Worm (Caenorhabditis elegans) whole organism, young adult: ENCODE data around the gene kars-1.

Source experiments
- C06A6.2 ChIP-seq: fragments of 200-800 bp; sonication (Bioruptor generic); conservative IDR thresholded peaks from 2 replicates; pipeline ENCODE4 v1.3.6; 2022; ENCODE audit warnings: missing genetic modification characterization, missing compliant biosample characterization
- F22D6.2 ChIP-seq: sonication (generic microtip); optimal IDR thresholded peaks from 2 replicates; lab custom pipeline; 2016; ENCODE audit warnings: mild to moderate bottlenecking, missing genetic modification characterization, missing compliant biosample characterization
- Y53G8AR.9 ChIP-seq: fragments of 200-800 bp; sonication (Bioruptor generic); conservative IDR thresholded peaks from 2 replicates; pipeline ENCODE4 v1.3.6; 2022; ENCODE audit warnings: missing genetic modification reagents, missing genetic modification characterization, missing compliant biosample characterization
- bed-2 ChIP-seq: fragments of 200-800 bp; sonication (Bioruptor generic); IDR thresholded peaks from 2 replicates; pipeline ENCODE4 v1.3.6; 2022; ENCODE audit warnings: missing genetic modification reagents, missing genetic modification characterization, missing compliant biosample characterization
- ceh-79 ChIP-seq: sonication (generic microtip); optimal IDR thresholded peaks from 2 replicates; lab custom pipeline; 2017; ENCODE audit warnings: mild to moderate bottlenecking, missing genetic modification characterization, missing compliant biosample characterization
- ceh-91 ChIP-seq: fragments of 200-800 bp; sonication (Bioruptor generic); IDR thresholded peaks from 2 replicates; pipeline ENCODE4 v1.3.6; 2022; ENCODE audit warnings: missing genetic modification reagents, missing genetic modification characterization, missing compliant biosample characterization
- him-1 ChIP-seq: sonication (generic microtip); optimal IDR thresholded peaks from 2 replicates; lab custom pipeline; 2016; ENCODE audit warnings: missing genotype, missing genetic modification reagents, missing genetic modification characterization, missing compliant biosample characterization
- mes-4 ChIP-seq: sonication (generic microtip); optimal IDR thresholded peaks from 2 replicates; lab custom pipeline; 2016; ENCODE audit warnings: missing genotype, missing genetic modification characterization, missing compliant biosample characterization
- nfya-1 ChIP-seq: sonication (generic microtip); optimal IDR thresholded peaks from 2 replicates; lab custom pipeline; 2017; ENCODE audit warnings: antibody characterized with exemption, missing compliant biosample characterization, missing genetic modification characterization, borderline replicate concordance; ENCODE audit not compliant: insufficient read depth
- nhr-27 ChIP-seq: fragments of 200-800 bp; sonication (Bioruptor generic); optimal IDR thresholded peaks from 2 replicates; lab custom pipeline; 2018; ENCODE audit warnings: mild to moderate bottlenecking, missing genetic modification characterization, moderate library complexity, missing compliant biosample characterization
- sea-2 ChIP-seq: fragments of 200-800 bp; sonication (Bioruptor generic); IDR thresholded peaks from 2 replicates; pipeline ENCODE4 v1.3.6; 2022; ENCODE audit warnings: missing genetic modification characterization, missing compliant biosample characterization
- snpc-4 ChIP-seq, 5 experiments: fragments of 150-350 bp in 1 of 5; sonication (generic microtip) in 4 of 5; optimal IDR thresholded peaks; 2 replicates each; lab custom pipeline; 2014 to 2018; ENCODE audit warnings: missing genetic modification characterization in 5 of 5, missing biosample characterization in 3 of 5, antibody characterized with exemption in 2 of 5, mild to moderate bottlenecking in 2 of 5, missing compliant biosample characterization in 2 of 5, missing genotype in 2 of 5, moderate library complexity in 2 of 5, missing genetic modification reagents in 1 of 5
- unc-62 ChIP-seq: fragments of 150-350 bp; optimal IDR thresholded peaks from 2 replicates; lab custom pipeline; 2014; ENCODE audit warnings: missing biosample characterization, missing genetic modification reagents, missing genetic modification characterization
- zim-3 ChIP-seq: sonication (generic microtip); optimal IDR thresholded peaks from 2 replicates; lab custom pipeline; 2017; ENCODE audit warnings: mild to moderate bottlenecking, missing genetic modification characterization, moderate library complexity, missing compliant biosample characterization

DNA sequence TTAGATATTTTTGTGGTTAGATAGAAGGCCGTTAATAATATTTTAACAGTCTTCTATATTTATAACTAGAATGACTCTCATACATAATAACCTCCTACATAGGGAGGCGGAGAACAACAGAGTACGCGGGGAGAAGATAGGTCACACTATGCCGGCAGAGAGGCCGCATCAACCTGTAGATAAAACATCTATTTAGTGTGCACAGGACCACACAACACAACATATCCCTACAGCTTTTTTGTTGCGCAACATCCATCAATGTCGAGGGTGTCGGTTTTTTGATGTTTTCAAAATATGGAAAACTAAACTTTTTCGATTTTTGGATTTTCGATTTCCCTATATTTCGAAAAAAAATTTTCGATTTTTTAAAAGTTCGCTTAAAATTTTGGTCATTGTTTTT is 18.6 kb upstream of the kars-1 start:
- TF ChIP-seq F22D6.2 (tag; lab: Kevin White, UChicago) (no peak), sea-2 (GFP tag; lab: Robert Waterston, UW) (no peak), nhr-27 (tag; lab: Kevin White, UChicago) (no peak), bed-2 (GFP tag; lab: Robert Waterston, UW) (no peak), nfya-1 (no peak), Y53G8AR.9 (GFP tag; lab: Robert Waterston, UW) (no peak), C06A6.2 (no peak), snpc-4 (GFP tag; optimal IDR thresholded peaks at IDR 0.05; lab: Kevin White, UChicago) (no peak), snpc-4 (tag; optimal IDR thresholded peaks at IDR 0.05; lab: Kevin White, UChicago) (no peak), zim-3 (no peak), mes-4 (tag; lab: Kevin White, UChicago) (no peak), unc-62 (no peak), ceh-91 (no peak), him-1 (tag; lab: Kevin White, UChicago) (no peak), ceh-79 (tag; lab: Kevin White, UChicago) (no peak)
